Worm (Caenorhabditis elegans) whole organism, L2 larva: ENCODE results near the gene F20E11.17.

Source experiments
- aly-2 ChIP-seq: fragments of 150-350 bp; optimal IDR thresholded peaks from 2 replicates; lab custom pipeline; 2014; ENCODE audit warnings: missing biosample characterization, missing genetic modification characterization
- ama-1 ChIP-seq: fragments of 150-350 bp; optimal IDR thresholded peaks from 2 replicates; lab custom pipeline; 2018; ENCODE audit warnings: inconsistent platforms
- ceh-82 ChIP-seq: fragments of 150-350 bp; optimal IDR thresholded peaks from 2 replicates; lab custom pipeline; 2014; ENCODE audit warnings: missing biosample characterization, missing genetic modification characterization
- dmd-4 ChIP-seq: sonication (generic microtip); optimal IDR thresholded peaks from 2 replicates; lab custom pipeline; 2017; ENCODE audit warnings: missing biosample characterization, missing genetic modification characterization
- fos-1 ChIP-seq: fragments of 150-350 bp; optimal IDR thresholded peaks from 2 replicates; lab custom pipeline; 2014; ENCODE audit warnings: missing biosample characterization, missing genetic modification characterization
- gmeb-1 ChIP-seq: fragments of 150-350 bp; optimal IDR thresholded peaks from 2 replicates; lab custom pipeline; 2014; ENCODE audit warnings: missing biosample characterization, missing genetic modification characterization
- lsy-2 ChIP-seq, 2 experiments: fragments of 150-350 bp in 1 of 2; sonication (generic microtip) in 1 of 2; optimal IDR thresholded peaks; 2 replicates each; lab custom pipeline; 2014 to 2017; ENCODE audit warnings: missing biosample characterization in 2 of 2, missing genetic modification characterization in 2 of 2
- mdl-1 ChIP-seq, 2 experiments: fragments of 150-350 bp in 1 of 2; sonication (generic microtip) in 1 of 2; optimal IDR thresholded peaks; 2 replicates each; lab custom pipeline; 2017; ENCODE audit warnings: missing biosample characterization in 2 of 2, missing genetic modification characterization in 2 of 2
- nhr-11 ChIP-seq: fragments of 150-350 bp; optimal IDR thresholded peaks from 2 replicates; lab custom pipeline; 2014; ENCODE audit warnings: missing biosample characterization, missing genetic modification characterization
- nhr-23 ChIP-seq: fragments of 150-350 bp; optimal IDR thresholded peaks from 2 replicates; lab custom pipeline; 2014; ENCODE audit warnings: missing biosample characterization, missing genetic modification reagents, missing genetic modification characterization
- nhr-77 ChIP-seq: fragments of 150-350 bp; optimal IDR thresholded peaks from 2 replicates; lab custom pipeline; 2014; ENCODE audit warnings: missing biosample characterization, missing genetic modification characterization
- unc-62 ChIP-seq: fragments of 150-350 bp; optimal IDR thresholded peaks from 2 replicates; lab custom pipeline; 2014; ENCODE audit warnings: missing biosample characterization, missing genetic modification reagents, missing genetic modification characterization
- zag-1 ChIP-seq: fragments of 150-350 bp; optimal IDR thresholded peaks from 2 replicates; lab custom pipeline; 2014; ENCODE audit warnings: missing biosample characterization, missing genetic modification characterization

ce11 chrV:17473699-17474098, 4.6 kb upstream of the F20E11.17 start, which contains the start of gene srh-123:
- TF ChIP-seq aly-2 (tag; lab: Kevin White, UChicago) (no peak), ceh-82 (tag; lab: Kevin White, UChicago) (no peak), unc-62 (no peak), fos-1 (tag; lab: Kevin White, UChicago) (no peak), gmeb-1 (tag; lab: Kevin White, UChicago) (no peak), nhr-23 (tag; lab: Kevin White, UChicago) (no peak), dmd-4 (no peak), mdl-1 (tag; optimal IDR thresholded peaks at IDR 0.05; lab: Kevin White, UChicago) (no peak), zag-1 (tag; lab: Kevin White, UChicago) (no peak), lsy-2 (tag; optimal IDR thresholded peaks at IDR 0.05; lab: Kevin White, UChicago) (no peak), ama-1 (no peak), nhr-77 (tag; lab: Kevin White, UChicago) (no peak), nhr-11 (no peak)
